Worm (Caenorhabditis elegans) whole organism, L4/young adult: Measurements from ENCODE around the gene C29F9.6.
"Not testable (repeated sequence)": the region's sequence is repeated elsewhere in the genome, so short reads cannot be mapped to it uniquely, and the experiment has no call there.

Experiments used
- W03F9.2 ChIP-seq: fragments of 150-350 bp; optimal IDR thresholded peaks from 2 replicates; lab custom pipeline; 2014; ENCODE audit warnings: missing biosample characterization, missing genetic modification characterization
- dao-5 ChIP-seq: sonication (generic microtip); optimal IDR thresholded peaks from 2 replicates; lab custom pipeline; 2016; ENCODE audit warnings: missing genotype, missing genetic modification characterization, moderate library complexity, missing compliant biosample characterization
- him-1 ChIP-seq: sonication (generic microtip); optimal IDR thresholded peaks from 2 replicates; lab custom pipeline; 2016; ENCODE audit warnings: missing genotype, missing genetic modification reagents, missing genetic modification characterization, missing compliant biosample characterization

The C29F9.6 gene

DNA sequence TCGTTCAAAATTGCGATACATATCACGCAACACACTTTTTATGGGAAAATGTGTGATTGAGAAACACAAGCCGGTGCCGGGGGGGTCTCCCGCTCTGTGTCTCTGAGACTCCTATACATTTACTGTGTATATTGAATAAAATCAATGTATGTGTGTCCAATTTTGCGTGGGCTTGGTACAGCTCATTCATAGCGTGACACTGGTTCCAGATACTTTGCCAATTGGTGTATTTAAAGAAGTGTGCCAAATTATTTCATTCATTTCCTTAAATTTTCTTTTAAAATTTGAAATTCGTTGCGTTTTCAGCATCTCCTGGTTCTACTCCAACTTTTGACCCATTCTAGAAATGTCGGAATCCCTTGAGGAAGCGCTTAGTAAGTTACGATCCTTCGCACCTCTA is 2.5 kb downstream of the C29F9.6 start, which contains the start of gene C29F9.5:
Gene C29F9.5 (plus strand): TSS at position 301 of the 400 bp plus-strand sequence.
- TF ChIP-seq W03F9.2 (tag; lab: Kevin White, UChicago) = no peak
- TF ChIP-seq dao-5 = no peak
- TF ChIP-seq him-1 = no peak

DNA sequence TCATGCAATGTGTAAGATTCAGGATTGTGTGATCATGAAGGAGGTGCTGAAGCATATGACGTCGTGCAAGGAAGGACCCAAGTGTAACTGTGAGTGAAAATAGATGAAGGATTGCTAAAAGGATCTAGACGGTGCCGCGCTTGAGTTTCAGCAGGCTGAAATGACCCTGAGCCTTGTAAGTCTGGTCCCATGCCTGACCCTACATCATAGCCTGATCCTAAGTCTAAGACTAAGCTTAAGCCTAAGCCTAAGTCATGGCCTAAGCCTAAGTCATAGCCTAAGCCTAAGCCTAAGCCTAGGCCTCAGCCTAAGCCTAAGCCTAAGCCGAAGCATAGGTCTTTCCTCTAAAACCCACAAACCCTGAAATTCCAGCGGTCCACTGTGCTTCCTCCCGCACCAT is 3.2 kb downstream of the C29F9.6 start:
- TF ChIP-seq W03F9.2 (tag; lab: Kevin White, UChicago) (no peak), dao-5 (no peak), him-1 (no peak)

DNA sequence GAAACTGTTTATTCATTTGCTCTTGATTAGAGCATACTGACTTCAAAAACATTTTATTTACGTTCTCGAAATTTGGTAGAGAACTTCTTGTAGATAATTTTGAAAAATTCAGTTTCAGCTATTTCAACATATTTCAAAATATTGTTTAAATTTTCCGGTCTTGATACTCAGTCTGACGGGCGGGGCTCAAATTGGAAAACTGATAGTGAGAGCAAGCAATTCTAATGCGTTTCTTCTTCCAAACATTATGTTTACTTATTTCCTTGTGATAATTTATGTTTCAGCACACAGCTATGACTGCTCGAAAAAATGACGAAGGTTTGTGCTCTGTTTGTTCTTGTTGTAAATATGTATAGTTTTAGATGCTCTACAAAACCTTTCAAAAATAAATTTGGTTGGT is 5.5 kb downstream of the C29F9.6 start, which contains the start of gene pals-24:
Gene pals-24 (plus strand): TSS at position 237 of the 400 bp plus-strand sequence.
- no peak for TF ChIP-seq him-1

DNA sequence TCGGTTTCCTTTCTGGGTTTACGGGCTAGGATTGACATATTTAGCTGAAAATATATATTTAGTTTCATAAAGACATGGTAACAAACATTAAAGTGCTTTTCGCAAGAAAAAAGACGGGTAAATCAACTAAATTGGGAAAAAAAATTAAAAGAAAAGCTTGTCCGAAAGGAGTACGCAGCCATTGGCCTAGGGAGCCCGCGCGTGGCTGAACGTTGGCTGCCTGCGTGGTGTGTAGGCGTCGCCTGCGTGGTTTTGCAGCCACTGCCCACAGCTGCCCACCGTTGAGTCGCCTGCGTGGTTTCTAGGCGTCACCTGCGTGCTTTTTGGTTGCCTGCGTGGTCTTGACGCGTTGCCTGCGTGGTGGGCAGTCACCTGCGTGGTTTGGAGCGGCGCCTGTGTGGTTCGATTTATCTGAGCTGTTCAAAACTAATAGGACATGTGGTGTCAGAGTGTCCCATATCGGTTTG is 7.3 kb downstream of the C29F9.6 start, which contains the start of gene C29F9.12:
Gene C29F9.12 (minus strand): TSS at position 51 of the 467 bp plus-strand sequence.
- not testable (repeated sequence) for TF ChIP-seq W03F9.2 (tag; lab: Kevin White, UChicago); dao-5; him-1

DNA sequence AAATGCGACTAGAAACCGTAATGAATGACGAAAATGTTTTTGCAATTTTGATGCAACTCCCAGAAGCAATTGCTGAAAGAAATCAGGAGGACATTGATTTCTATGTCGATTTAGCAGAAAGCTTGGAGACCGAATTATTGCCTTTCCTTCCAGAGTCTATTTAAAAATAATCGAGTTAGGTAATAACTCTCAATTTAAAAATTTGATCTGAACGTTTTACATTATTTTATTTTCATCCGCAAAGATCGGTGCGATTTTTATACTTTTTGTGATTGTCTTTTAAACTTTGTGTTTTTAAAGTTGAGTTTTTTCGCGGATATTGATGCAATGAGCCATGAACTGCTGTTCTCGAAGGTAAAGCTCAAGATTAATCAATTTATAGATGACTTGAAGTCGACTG is 9.8 kb downstream of the C29F9.6 start, which contains the start of gene pals-23:
Gene pals-23 (plus strand): TSS at position 301 of the 400 bp plus-strand sequence.
- TF ChIP-seq him-1 (no peak), dao-5 (no peak), W03F9.2 (tag; lab: Kevin White, UChicago) (no peak)

DNA sequence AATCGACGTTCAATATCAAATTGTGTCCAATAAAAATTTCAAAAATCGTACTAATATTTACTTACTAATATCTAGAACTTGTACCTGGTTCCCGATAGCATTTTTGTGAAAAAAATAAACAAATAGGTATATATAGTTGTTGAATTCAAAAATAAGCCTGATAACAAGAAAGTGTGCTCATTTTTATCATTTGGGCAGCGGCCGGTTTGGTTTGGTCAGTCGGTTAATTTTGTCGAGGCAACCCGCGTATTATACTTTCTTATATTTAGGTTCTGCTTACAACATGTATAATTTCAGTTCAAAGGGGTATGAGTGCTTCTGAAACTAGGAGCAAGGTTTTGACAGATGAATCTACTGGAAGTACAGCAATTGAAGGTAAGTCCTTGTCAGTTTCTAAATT is 15.9 kb downstream of the C29F9.6 start, which contains the start of the genes nhr-280 and C29F9.2:
Gene nhr-280 (minus strand): TSS at position 101 of the 400 bp plus-strand sequence.
Gene C29F9.2 (plus strand): TSS at position 298 of the 400 bp plus-strand sequence.
- no peak for TF ChIP-seq W03F9.2 (tag; lab: Kevin White, UChicago)
- TF ChIP-seq dao-5 = no peak

DNA sequence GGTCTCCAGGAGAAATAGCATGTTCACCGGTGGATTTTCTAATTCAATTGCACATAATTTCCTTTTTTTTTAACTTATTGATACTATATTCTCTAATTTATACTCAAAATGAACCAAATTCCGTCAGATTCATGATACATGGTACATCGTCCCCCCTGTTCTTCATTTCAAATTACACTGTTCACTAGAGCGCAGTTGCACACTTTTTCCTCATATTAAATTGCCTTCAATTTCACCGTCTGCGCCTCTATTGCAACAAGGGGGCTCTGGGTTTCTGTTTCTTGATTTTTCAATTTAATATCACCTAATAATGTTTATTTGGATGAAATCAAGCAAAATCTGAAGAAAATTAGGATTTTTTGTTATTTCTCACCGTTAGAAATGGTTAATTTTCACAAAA is 16.9 kb downstream of the C29F9.6 start:
- no peak for TF ChIP-seq dao-5
- TF ChIP-seq him-1 = no peak
- no peak for TF ChIP-seq W03F9.2 (tag; lab: Kevin White, UChicago)

DNA sequence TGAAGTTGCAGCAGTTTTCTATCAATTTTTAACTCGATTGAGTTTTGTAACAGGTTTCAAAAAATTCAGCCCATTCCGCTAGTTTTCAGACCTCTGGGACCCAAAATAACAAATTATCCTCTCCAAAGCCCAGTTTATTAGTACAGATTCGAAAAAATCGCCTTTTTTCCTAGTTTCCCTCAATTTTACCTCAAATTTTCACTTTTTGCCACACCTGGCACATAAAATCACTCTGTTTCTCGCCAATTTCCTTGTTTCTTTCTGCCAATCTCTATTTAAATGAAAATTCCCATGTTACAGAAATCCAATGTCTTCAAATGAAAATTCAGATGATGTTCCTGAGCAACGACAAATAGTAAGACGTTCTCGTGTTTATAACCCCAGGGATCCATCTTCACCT is 17.4 kb downstream of the C29F9.6 start, which contains the start of gene pals-22:
Gene pals-22 (plus strand): TSS at position 301 of the 400 bp plus-strand sequence.
- no peak for TF ChIP-seq dao-5
- TF ChIP-seq him-1 = no peak
- TF ChIP-seq W03F9.2 (tag; lab: Kevin White, UChicago) = no peak

DNA sequence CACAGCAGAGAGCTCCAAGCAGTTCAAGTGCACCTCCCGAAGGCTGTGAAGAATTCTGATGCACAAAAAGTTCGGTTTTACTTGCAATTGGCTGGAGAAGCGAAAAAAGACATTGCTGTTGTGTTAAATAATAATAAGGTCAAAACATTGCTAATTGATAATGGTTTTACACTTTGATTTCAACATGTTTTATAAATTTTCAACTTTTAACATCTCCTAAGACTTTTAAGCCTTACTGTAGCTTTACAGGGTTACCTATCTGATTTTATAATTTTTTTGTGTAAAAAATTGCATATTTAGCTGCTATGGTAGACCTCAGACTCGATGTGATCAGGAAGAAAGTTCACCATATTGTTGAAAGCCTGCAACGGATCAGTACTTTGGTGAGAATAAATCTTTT is 19.5 kb downstream of the C29F9.6 start, which contains the start of gene pals-25:
Gene pals-25 (plus strand): TSS at position 301 of the 400 bp plus-strand sequence.
- no peak for TF ChIP-seq him-1
- TF ChIP-seq W03F9.2 (tag; lab: Kevin White, UChicago) = no peak
- no peak for TF ChIP-seq dao-5

DNA sequence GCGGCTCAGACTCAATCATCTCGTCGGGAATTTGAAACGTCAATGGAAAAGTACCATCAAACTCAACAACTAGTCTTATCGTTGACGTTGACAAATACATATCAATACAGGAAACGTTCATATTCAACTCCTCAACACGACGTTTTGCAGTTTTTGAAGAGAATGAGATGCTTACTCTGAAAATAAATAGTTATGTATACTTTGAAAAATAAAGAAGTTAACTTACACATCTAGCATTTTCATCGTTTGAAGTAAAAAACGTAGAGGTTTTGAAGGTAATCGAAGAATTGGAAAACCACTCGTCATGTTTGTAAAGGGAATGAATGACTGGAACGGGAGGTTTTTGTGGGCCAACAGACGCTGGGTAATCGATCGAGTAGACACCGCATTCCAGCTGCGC is 26.2 kb downstream of the C29F9.6 start, which contains the start of gene fbxb-81:
Gene fbxb-81 (minus strand): TSS at position 314 of the 400 bp plus-strand sequence.
- no peak for TF ChIP-seq W03F9.2 (tag; lab: Kevin White, UChicago)
- TF ChIP-seq dao-5 = no peak
- no peak for TF ChIP-seq him-1

DNA sequence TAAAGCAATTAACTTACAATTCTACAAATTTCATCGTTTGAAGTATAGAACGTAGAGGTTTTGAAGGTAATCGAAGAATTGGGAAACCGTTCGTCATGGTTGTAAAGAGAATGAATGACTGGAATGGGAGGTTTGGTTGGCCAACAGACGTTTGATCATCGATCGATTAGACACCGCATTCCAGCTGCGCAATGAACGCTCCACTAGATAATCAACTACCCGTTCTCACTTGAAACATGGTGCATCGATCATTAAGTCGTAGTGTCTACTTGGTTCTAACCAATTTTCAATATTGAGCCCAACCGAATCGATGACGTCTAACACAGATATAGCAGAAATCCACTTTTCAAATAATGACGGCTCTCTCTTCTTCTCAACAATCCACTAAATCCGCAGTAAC is 28.4 kb downstream of the C29F9.6 start, which contains the start of gene fbxb-82:
Gene fbxb-82 (minus strand): TSS at position 101 of the 400 bp plus-strand sequence.
- TF ChIP-seq him-1 (no peak), W03F9.2 (tag; lab: Kevin White, UChicago) (no peak), dao-5 (no peak)

DNA sequence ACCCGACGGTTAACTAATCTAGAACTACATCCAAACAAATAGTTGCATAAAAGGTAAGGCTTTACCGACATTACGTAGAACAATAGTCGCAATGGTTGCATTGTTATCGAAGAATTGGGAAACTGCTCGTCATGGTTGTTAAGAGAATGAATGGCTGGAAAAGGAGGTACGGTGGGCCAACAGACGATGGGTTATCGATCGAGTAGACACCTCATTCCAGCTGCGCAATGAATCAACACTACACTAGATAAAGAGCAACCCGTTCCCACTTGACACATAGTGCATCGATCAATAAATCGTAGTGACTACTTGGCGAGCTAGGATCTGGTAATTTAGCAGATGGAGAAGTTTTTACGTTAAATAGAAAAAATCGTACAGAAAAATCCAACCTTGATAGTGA is 30.4 kb downstream of the C29F9.6 start, which contains the start of the genes T17A3.12 and fbxb-83:
Gene T17A3.12 (minus strand): TSS at position 101 of the 400 bp plus-strand sequence.
Gene fbxb-83 (minus strand): TSS at position 134 of the 400 bp plus-strand sequence.
- TF ChIP-seq dao-5 (no peak), W03F9.2 (tag; lab: Kevin White, UChicago) (no peak), him-1 (no peak)

DNA sequence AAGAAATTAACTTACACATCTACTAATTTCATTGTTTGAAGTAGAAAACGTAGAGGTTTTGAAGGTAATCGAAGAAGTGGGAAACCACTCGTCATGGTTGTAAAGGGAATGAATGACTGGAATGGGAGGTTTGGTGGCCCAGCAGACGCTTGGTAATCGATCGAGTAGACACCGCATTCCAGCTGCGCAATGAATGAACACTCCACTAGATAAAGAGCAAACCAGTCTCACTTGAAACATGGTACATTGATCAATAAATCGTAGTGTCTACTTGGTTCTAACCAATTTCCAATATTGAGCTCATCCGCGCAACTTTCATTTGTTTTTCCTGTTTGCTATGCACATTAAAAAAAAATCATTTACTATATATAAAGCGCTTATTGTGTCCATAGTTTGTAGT is 31.7 kb downstream of the C29F9.6 start, which contains the start of gene fbxb-84:
Gene fbxb-84 (minus strand): TSS at position 101 of the 400 bp plus-strand sequence.
- TF ChIP-seq W03F9.2 (tag; lab: Kevin White, UChicago) (no peak), dao-5 (no peak), him-1 (no peak)

DNA sequence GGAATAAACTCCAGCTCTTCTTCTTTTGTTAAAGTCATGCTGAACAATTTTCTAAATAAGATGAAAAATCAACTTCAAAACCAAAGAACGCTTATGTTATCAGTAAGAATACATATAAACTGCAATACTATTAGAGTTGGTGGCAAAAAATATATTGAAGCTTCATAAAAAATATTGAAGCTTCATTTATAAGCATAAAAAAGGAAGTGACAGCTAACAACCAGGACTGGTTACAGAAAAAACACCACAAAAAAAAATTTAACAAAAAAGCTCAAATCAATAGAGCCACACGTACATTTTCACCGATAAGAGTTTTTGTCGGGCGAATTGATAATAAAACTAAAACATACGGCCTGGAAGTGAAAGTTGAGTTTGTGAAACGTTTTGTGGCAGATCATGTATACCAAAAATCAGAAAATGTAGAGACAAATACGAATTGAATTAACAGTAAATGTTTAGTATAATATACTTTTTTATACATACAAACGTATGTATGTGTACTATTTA is 32.9 kb downstream of the C29F9.6 start, which contains the start of gene sqst-5:
Gene sqst-5 (minus strand): TSS at position 51 of the 507 bp plus-strand sequence.
- TF ChIP-seq dao-5 = no peak
- TF ChIP-seq him-1 = no peak
- no peak for TF ChIP-seq W03F9.2 (tag; lab: Kevin White, UChicago)

DNA sequence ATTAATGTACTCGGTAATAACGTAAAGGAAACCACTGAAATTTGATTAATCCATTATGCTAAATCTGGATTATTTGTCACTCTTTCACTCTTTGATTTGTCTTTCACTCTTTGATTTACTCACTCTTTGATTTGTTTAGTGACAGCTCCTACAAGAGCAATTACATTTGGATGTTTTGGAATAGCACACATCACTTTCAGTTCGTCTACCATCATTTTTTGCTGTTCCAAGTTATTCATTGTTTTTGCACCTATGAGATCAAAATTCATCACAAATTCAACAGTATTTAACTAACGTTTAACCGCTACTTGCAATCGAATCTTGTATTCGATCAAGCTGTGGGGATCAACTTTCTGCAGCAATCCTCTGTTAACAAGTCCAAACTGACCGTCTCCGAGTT is 34.4 kb downstream of the C29F9.6 start:
- TF ChIP-seq him-1 (no peak), dao-5 (no peak), W03F9.2 (tag; lab: Kevin White, UChicago) (no peak)
